Fruit fly (Drosophila melanogaster): ENCODE results near the gene CG34404.

DNA sequence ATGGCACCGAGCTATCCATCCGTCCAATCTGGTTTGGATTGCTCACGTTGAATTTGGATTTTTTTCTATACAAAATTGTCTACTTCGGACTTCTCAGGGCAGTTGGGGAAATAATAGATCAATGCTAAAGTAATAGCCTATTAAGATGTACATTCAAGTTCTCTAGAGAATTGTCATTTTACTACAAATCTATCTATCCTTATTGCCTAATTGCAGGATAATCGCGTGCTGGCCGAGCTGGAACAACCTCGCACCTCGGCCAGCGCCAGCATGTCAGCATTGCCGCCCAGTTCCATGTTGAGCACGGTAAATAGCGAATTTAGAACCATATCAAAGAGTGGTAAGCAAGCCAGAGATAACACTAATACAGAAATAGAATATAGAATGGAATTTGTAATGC, 15.4 kb upstream of the CG34404 start, which contains the start of gene h-cup:
- TF ChIP-seq CG7045 (GFP tag; optimal IDR thresholded peaks at IDR 0.05), result no peak
- TF ChIP-seq Hr96 (GFP tag; optimal IDR thresholded peaks at IDR 0.05), result no peak
- TF ChIP-seq cic (GFP tag; optimal IDR thresholded peaks at IDR 0.05), result no peak
- no peak for TF ChIP-seq CG14711 (tag; optimal IDR thresholded peaks at IDR 0.05)
- no peak for TF ChIP-seq Clk (GFP tag; optimal IDR thresholded peaks at IDR 0.05)
- TF ChIP-seq CG5204 (GFP tag; optimal IDR thresholded peaks at IDR 0.05), result no peak
- no peak for TF ChIP-seq bab1 (GFP tag; optimal IDR thresholded peaks at IDR 0.05)
- TF ChIP-seq Mnt (GFP tag; optimal IDR thresholded peaks at IDR 0.05), result no peak
- no peak for TF ChIP-seq kay (GFP tag; ENCODE audit: borderline replicate concordance)
- TF ChIP-seq cnc (optimal IDR thresholded peaks at IDR 0.05), result no peak
- TF ChIP-seq CG12768 (GFP tag; optimal IDR thresholded peaks at IDR 0.05), result no peak
- TF ChIP-seq CG1620 (GFP tag; optimal IDR thresholded peaks at IDR 0.05), result no peak
